Worm (Caenorhabditis elegans): Measurements from ENCODE around the gene T23G4.2.

T23G4.2 gene

DNA sequence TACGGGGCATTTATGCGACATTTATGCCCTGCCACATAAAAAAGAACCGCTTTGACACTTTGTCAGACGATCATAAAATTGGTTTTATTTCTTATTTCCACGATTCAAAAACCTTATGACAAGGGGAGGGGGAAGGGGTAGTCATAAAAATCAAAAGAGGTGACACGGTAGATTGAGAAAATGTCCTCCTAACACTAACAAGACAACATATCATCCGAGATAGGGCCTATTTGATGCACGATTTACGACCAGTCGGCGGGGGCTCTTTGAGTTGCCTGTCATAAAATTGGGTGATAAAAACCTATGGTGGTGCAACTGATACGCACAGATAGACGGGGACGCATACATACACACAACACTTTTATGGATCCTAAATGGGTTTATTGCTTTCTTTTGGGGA lies 18.5 kb upstream of the T23G4.2 start (continued):
- TF ChIP-seq lir-3 (tag; optimal IDR thresholded peaks at IDR 0.05; ENCODE audit: poor library complexity) (no peak), hlh-17 (GFP tag; optimal IDR thresholded peaks at IDR 0.05; ENCODE audit: borderline replicate concordance) (no peak)

DNA sequence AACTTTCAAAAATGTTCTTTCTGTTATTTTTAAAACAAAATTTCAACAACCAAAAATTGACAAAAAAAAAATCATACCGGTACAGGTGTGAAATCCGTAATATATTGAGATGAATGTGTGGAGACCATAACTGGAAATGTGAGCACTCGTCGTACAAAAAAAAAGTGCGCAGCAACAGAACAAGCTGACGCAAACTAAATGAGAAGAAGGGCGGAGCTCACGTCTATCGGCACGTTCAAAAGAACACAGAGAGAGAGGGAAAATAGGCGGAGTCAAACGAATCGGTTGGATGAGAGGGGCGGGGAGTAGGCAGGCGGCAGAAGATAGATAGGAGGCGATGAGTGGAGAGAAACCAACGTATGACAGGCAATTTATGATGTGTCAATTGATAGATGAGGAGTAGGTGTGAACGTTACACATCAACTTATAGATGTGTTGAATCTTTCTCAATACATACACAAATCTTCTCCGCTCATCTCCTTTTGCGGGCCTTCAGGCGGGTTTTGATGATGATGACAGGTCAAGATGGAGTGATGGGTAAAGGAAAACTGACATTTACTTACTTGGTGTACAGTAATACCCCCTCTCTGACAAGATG lies 14.6 kb upstream of the T23G4.2 start, which contains the start of gene tlp-1:
Gene tlp-1, minus strand, starts transcription at position 255 of the 598 bp plus-strand sequence.
- TF ChIP-seq nhr-90 (tag; optimal IDR thresholded peaks at IDR 0.05; ENCODE audit: poor library complexity) (peak; percentile 69), pax-3 (tag; optimal IDR thresholded peaks at IDR 0.05) (no peak), unc-130 (tag; optimal IDR thresholded peaks at IDR 0.05) (peak; percentile 65), skn-1 (tag; optimal IDR thresholded peaks at IDR 0.05) (no peak), nhr-237 (tag; optimal IDR thresholded peaks at IDR 0.05) (no peak), lin-13 (GFP tag; optimal IDR thresholded peaks at IDR 0.05) (peak; percentile 12), lin-14 (GFP tag; optimal IDR thresholded peaks at IDR 0.05) (peak; percentile 80), mdl-1 (tag; optimal IDR thresholded peaks at IDR 0.05) (peak in 1 of 2 experiments; percentile 26), xbp-1 (tag; optimal IDR thresholded peaks at IDR 0.05) (peak; percentile 9), rnt-1 (tag; optimal IDR thresholded peaks at IDR 0.05) (peak; percentile 64), vab-15 (tag; optimal IDR thresholded peaks at IDR 0.05) (peak; percentile 70), sup-37 (GFP tag; optimal IDR thresholded peaks at IDR 0.05) (no peak), pag-3 (tag; optimal IDR thresholded peaks at IDR 0.05; ENCODE audit: borderline replicate concordance, insufficient read depth) (no peak), efl-1 (optimal IDR thresholded peaks at IDR 0.05) (peak in 1 of 2 experiments; percentile 7), efl-1 (GFP tag; optimal IDR thresholded peaks at IDR 0.05 in 1 of 2) (peak in 1 of 2 experiments; percentile 28), elt-2 (tag; optimal IDR thresholded peaks at IDR 0.05) (peak; percentile 13), isw-1 (GFP tag; IDR thresholded peaks at IDR 0.05) (no peak), irx-1 (tag; optimal IDR thresholded peaks at IDR 0.05) (peak; percentile 46), unc-98 (GFP tag; IDR thresholded peaks at IDR 0.05) (no peak), sox-4 (tag; optimal IDR thresholded peaks at IDR 0.05) (no peak), ceh-82 (tag; optimal IDR thresholded peaks at IDR 0.05) (peak in 1 of 3 experiments; percentile 24), grh-1 (GFP tag; IDR thresholded peaks at IDR 0.05) (peak; percentile 61), nhr-19 (GFP tag; conservative IDR thresholded peaks at IDR 0.05) (peak; percentile 39; the same call in 1 of the 2 replicates), mab-9 (GFP tag; IDR thresholded peaks at IDR 0.05) (peak; percentile 77), snu-23 (GFP tag; optimal IDR thresholded peaks at IDR 0.05) (peak; percentile 68), elt-3 (tag; optimal IDR thresholded peaks at IDR 0.05) (peak in 4 of 6 experiments; percentile 47 to 86 (median 66)), nhr-47 (tag; optimal IDR thresholded peaks at IDR 0.05) (peak; percentile 18), nhr-12 (tag; optimal IDR thresholded peaks at IDR 0.05) (no peak), swsn-7 (tag; optimal IDR thresholded peaks at IDR 0.05) (peak; percentile 12), egl-27 (tag; optimal IDR thresholded peaks at IDR 0.05) (peak; percentile 5 to 15), lin-35 (GFP tag; optimal IDR thresholded peaks at IDR 0.05) (peak; percentile 34 to 37), nhr-71 (tag; optimal IDR thresholded peaks at IDR 0.05) (peak; percentile 62), mep-1 (tag; optimal IDR thresholded peaks at IDR 0.05) (peak; percentile 22), blmp-1 (tag; optimal IDR thresholded peaks at IDR 0.05) (peak; percentile 35), C34B4.2 (tag; optimal IDR thresholded peaks at IDR 0.05) (no peak), lsy-2 (tag; optimal IDR thresholded peaks at IDR 0.05) (peak; percentile 41 to 73), ceh-8 (GFP tag; optimal IDR thresholded peaks at IDR 0.05) (no peak), zip-4 (GFP tag; optimal IDR thresholded peaks at IDR 0.05) (no peak), efl-3 (GFP tag; optimal IDR thresholded peaks at IDR 0.05) (peak; percentile 13), ceh-63 (GFP tag; optimal IDR thresholded peaks at IDR 0.05) (no peak), lin-39 (tag; optimal IDR thresholded peaks at IDR 0.05) (peak; percentile 16), nhr-85 (tag) (peak; percentile 95), ets-5 (GFP tag; IDR thresholded peaks at IDR 0.05) (no peak), tbx-2 (tag; optimal IDR thresholded peaks at IDR 0.05) (peak; percentile 90), fkh-8 (tag; optimal IDR thresholded peaks at IDR 0.05) (no peak), C04F5.9 (tag; optimal IDR thresholded peaks at IDR 0.05) (no peak), nhr-76 (tag; optimal IDR thresholded peaks at IDR 0.05) (no peak)

Measured in whole organism, L1 larva.